Worm (Caenorhabditis elegans) whole organism, L4 larva: ENCODE results near the gene syg-1.

ENCODE experiments used
- D1046.2 ChIP-seq: fragments of 200-800 bp; sonication (Bioruptor generic); IDR thresholded peaks from 2 replicates; pipeline ENCODE4 v1.3.6; 2022; ENCODE audit warnings: missing genetic modification characterization, missing compliant biosample characterization
- F26F4.8 ChIP-seq: fragments of 200-800 bp; sonication (Bioruptor generic); conservative IDR thresholded peaks from 2 replicates; pipeline ENCODE4 v1.3.6; 2022; ENCODE audit warnings: missing genetic modification characterization, missing compliant biosample characterization
- T26A8.4 ChIP-seq: fragments of 200-800 bp; sonication (Bioruptor generic); IDR thresholded peaks from 2 replicates; pipeline ENCODE4 v1.3.6; 2022; ENCODE audit warnings: missing genetic modification characterization, missing compliant biosample characterization
- Y105C5A.15 ChIP-seq: fragments of 200-800 bp; sonication (Bioruptor generic); IDR thresholded peaks from 2 replicates; pipeline ENCODE4 v1.3.6; 2022; ENCODE audit warnings: missing genetic modification characterization, missing compliant biosample characterization
- Y5F2A.4 ChIP-seq: fragments of 200-800 bp; sonication (Bioruptor generic); optimal IDR thresholded peaks from 2 replicates; lab custom pipeline; 2018; ENCODE audit warnings: mild to moderate bottlenecking, missing genetic modification characterization, missing compliant biosample characterization
- ZK337.2 ChIP-seq: fragments of 200-800 bp; sonication (Bioruptor generic); IDR thresholded peaks from 2 replicates; pipeline ENCODE4 v1.3.6; 2022; ENCODE audit warnings: missing genetic modification reagents, missing genetic modification characterization, missing compliant biosample characterization
- aha-1 ChIP-seq: fragments of 150-350 bp; peaks from one replicate; lab custom pipeline; 2014; ENCODE audit warnings: missing biosample characterization, missing genetic modification characterization
- aly-2 ChIP-seq: sonication (generic microtip); optimal IDR thresholded peaks from 2 replicates; lab custom pipeline; 2018; ENCODE audit warnings: missing biosample characterization, missing genetic modification characterization
- arid-1 ChIP-seq: fragments of 200-800 bp; sonication (Bioruptor generic); conservative IDR thresholded peaks from 2 replicates; pipeline ENCODE4 v1.3.6; 2022; ENCODE audit warnings: missing genetic modification reagents, missing genetic modification characterization, missing compliant biosample characterization
- ceh-20 ChIP-seq: fragments of 200-800 bp; sonication (Bioruptor generic); IDR thresholded peaks from 2 replicates; pipeline ENCODE4 v1.3.6; 2022; ENCODE audit warnings: missing genetic modification reagents, missing genetic modification characterization, missing compliant biosample characterization
- ceh-28 ChIP-seq: fragments of 150-350 bp; optimal IDR thresholded peaks from 2 replicates; lab custom pipeline; 2014; ENCODE audit warnings: missing biosample characterization, missing genetic modification reagents, missing genetic modification characterization
- ceh-44 ChIP-seq: fragments of 200-800 bp; sonication (Bioruptor generic); IDR thresholded peaks from 2 replicates; pipeline ENCODE4 v1.3.6; 2022; ENCODE audit warnings: missing genetic modification reagents, missing genetic modification characterization, missing compliant biosample characterization
- ceh-62 ChIP-seq: sonication (generic microtip); optimal IDR thresholded peaks from 2 replicates; lab custom pipeline; 2017; ENCODE audit warnings: missing biosample characterization, missing genetic modification characterization
- ces-1 ChIP-seq: fragments of 150-350 bp; sonication (generic microtip); optimal IDR thresholded peaks from 4 replicates; lab custom pipeline; 2014; ENCODE audit warnings: missing biosample characterization, missing genetic modification reagents, missing genetic modification characterization
- dmd-8 ChIP-seq: fragments of 200-800 bp; sonication (Bioruptor generic); IDR thresholded peaks from 2 replicates; pipeline ENCODE4 v1.3.6; 2022; ENCODE audit warnings: missing genetic modification characterization, missing compliant biosample characterization
- dpl-1 ChIP-seq: fragments of 150-350 bp; optimal IDR thresholded peaks from 2 replicates; lab custom pipeline; 2014; ENCODE audit warnings: missing biosample characterization, missing genetic modification reagents, missing genetic modification characterization
- duxl-1 ChIP-seq: sonication (generic microtip); optimal IDR thresholded peaks from 2 replicates; lab custom pipeline; 2016; ENCODE audit warnings: mild to moderate bottlenecking, missing genetic modification characterization, moderate library complexity, missing compliant biosample characterization; ENCODE audit not compliant: poor library complexity
- fkh-10 ChIP-seq: fragments of 150-350 bp; optimal IDR thresholded peaks from 2 replicates; lab custom pipeline; 2014; ENCODE audit warnings: missing biosample characterization, missing genetic modification reagents, missing genetic modification characterization
- hif-1 ChIP-seq, 2 experiments: sonication (generic microtip); optimal IDR thresholded peaks; 2 replicates each; lab custom pipeline; 2016 to 2017; ENCODE audit warnings: missing compliant biosample characterization in 2 of 2, missing genetic modification characterization in 2 of 2, missing genetic modification reagents in 2 of 2, missing genotype in 2 of 2, mild to moderate bottlenecking in 1 of 2
- lim-7 ChIP-seq: fragments of 200-800 bp; sonication (Bioruptor generic); IDR thresholded peaks from 2 replicates; pipeline ENCODE4 v1.3.6; 2022; ENCODE audit warnings: missing genetic modification characterization, missing compliant biosample characterization
- lin-38 ChIP-seq: fragments of 200-800 bp; sonication (Bioruptor generic); IDR thresholded peaks from 2 replicates; pipeline ENCODE4 v1.3.6; 2022; ENCODE audit warnings: missing genetic modification reagents, missing genetic modification characterization, missing compliant biosample characterization
- lin-39 ChIP-seq: fragments of 150-350 bp; optimal IDR thresholded peaks from 2 replicates; lab custom pipeline; 2014; ENCODE audit warnings: missing biosample characterization, missing genetic modification reagents, missing genetic modification characterization
- lsy-2 ChIP-seq, 2 experiments: fragments of 150-350 bp in 1 of 2; sonication (generic microtip) in 1 of 2; optimal IDR thresholded peaks; 2 replicates each; lab custom pipeline; 2014 to 2017; ENCODE audit warnings: missing biosample characterization in 2 of 2, missing genetic modification characterization in 2 of 2
- mes-2 ChIP-seq: sonication (generic microtip); optimal IDR thresholded peaks from 2 replicates; lab custom pipeline; 2016; ENCODE audit warnings: missing genotype, mild to moderate bottlenecking, missing genetic modification characterization, missing compliant biosample characterization; ENCODE audit not compliant: poor library complexity, severe bottlenecking
- mxl-2 ChIP-seq: fragments of 200-800 bp; sonication (Bioruptor generic); conservative IDR thresholded peaks from 2 replicates; pipeline ENCODE4 v1.3.6; 2022; ENCODE audit warnings: missing genetic modification reagents, missing genetic modification characterization, missing compliant biosample characterization
- nhr-11 ChIP-seq: fragments of 150-350 bp; optimal IDR thresholded peaks from 2 replicates; lab custom pipeline; 2014; ENCODE audit warnings: missing biosample characterization, missing genetic modification characterization
- nhr-111 ChIP-seq: fragments of 200-800 bp; sonication (Bioruptor generic); optimal IDR thresholded peaks from 2 replicates; lab custom pipeline; 2018; ENCODE audit warnings: mild to moderate bottlenecking, missing genetic modification characterization, missing compliant biosample characterization
- nhr-25 ChIP-seq: sonication (generic microtip); optimal IDR thresholded peaks from 2 replicates; lab custom pipeline; 2017; ENCODE audit warnings: missing genetic modification characterization, mild to moderate bottlenecking, missing compliant biosample characterization, antibody characterized with exemption, moderate library complexity, borderline replicate concordance; ENCODE audit not compliant: insufficient read depth
- nhr-48 ChIP-seq: sonication (generic microtip); optimal IDR thresholded peaks from 2 replicates; lab custom pipeline; 2016; ENCODE audit warnings: mild to moderate bottlenecking, missing genetic modification characterization, missing compliant biosample characterization
- pha-4 ChIP-seq, 2 experiments: fragments of 150-350 bp in 1 of 2; fragments of 200-800 bp in 1 of 2; sonication (Bioruptor generic) in 1 of 2; IDR thresholded peaks in 1 of 2; optimal IDR thresholded peaks in 1 of 2; 2 replicates each; pipeline versions ENCODE4 v1.3.6 to Lab custom; 2014 to 2022; ENCODE audit warnings: missing genetic modification characterization in 2 of 2, missing genetic modification reagents in 2 of 2, missing biosample characterization in 1 of 2, missing compliant biosample characterization in 1 of 2
- php-3 ChIP-seq: fragments of 200-800 bp; sonication (Bioruptor generic); IDR thresholded peaks from 2 replicates; pipeline ENCODE4 v1.3.6; 2022; ENCODE audit warnings: missing genetic modification reagents, missing genetic modification characterization, missing compliant biosample characterization
- pqm-1 ChIP-seq: sonication (generic microtip); optimal IDR thresholded peaks from 2 replicates; lab custom pipeline; 2017; ENCODE audit warnings: missing biosample characterization, missing genetic modification characterization
- spr-3 ChIP-seq: fragments of 200-800 bp; sonication (Bioruptor generic); optimal IDR thresholded peaks from 2 replicates; lab custom pipeline; 2018; ENCODE audit warnings: mild to moderate bottlenecking, missing genetic modification characterization, missing compliant biosample characterization
- tag-97 ChIP-seq: fragments of 200-800 bp; sonication (Bioruptor generic); IDR thresholded peaks from 2 replicates; pipeline ENCODE4 v1.3.6; 2022; ENCODE audit warnings: missing genetic modification characterization, missing compliant biosample characterization
- unc-39 ChIP-seq: sonication (generic microtip); optimal IDR thresholded peaks from 2 replicates; lab custom pipeline; 2017; ENCODE audit warnings: missing biosample characterization, missing genetic modification characterization
- unc-62 ChIP-seq, 3 experiments: fragments of 150-350 bp in 1 of 3; sonication (generic microtip); optimal IDR thresholded peaks in 2 of 3; peaks in 1 of 3; 1 replicate in 1 of 3; 2 replicates in 2 of 3; lab custom pipeline; 2014 to 2017; ENCODE audit warnings: missing biosample characterization in 3 of 3, missing genetic modification characterization in 3 of 3, missing genetic modification reagents in 3 of 3, missing genotype in 1 of 3
- vab-7 ChIP-seq: fragments of 200-800 bp; sonication (Bioruptor generic); IDR thresholded peaks from 2 replicates; pipeline ENCODE4 v1.3.6; 2022; ENCODE audit warnings: missing genetic modification reagents, missing genetic modification characterization, missing compliant biosample characterization
- zag-1 ChIP-seq: fragments of 150-350 bp; optimal IDR thresholded peaks from 2 replicates; lab custom pipeline; 2014; ENCODE audit warnings: missing biosample characterization, missing genetic modification characterization
- zip-11 ChIP-seq: fragments of 200-800 bp; sonication (Bioruptor generic); IDR thresholded peaks from 2 replicates; pipeline ENCODE4 v1.3.6; 2022; ENCODE audit warnings: missing genetic modification characterization, missing compliant biosample characterization
- ztf-11 ChIP-seq: fragments of 150-350 bp; optimal IDR thresholded peaks from 2 replicates; lab custom pipeline; 2014; ENCODE audit warnings: missing biosample characterization, missing genetic modification characterization

Gene syg-1

ce11 chrX:2482622-2483021 lies 32.5 kb downstream of the syg-1 start, which contains the start of gene K02E10.6 (continued):
- TF ChIP-seq nhr-25 (tag; lab: Kevin White, UChicago) (no peak), php-3 (GFP tag; lab: Robert Waterston, UW) (no peak), mxl-2 (GFP tag; lab: Robert Waterston, UW) (no peak), D1046.2 (no peak), mes-2 (tag; lab: Kevin White, UChicago) (no peak), zip-11 (GFP tag; lab: Robert Waterston, UW) (no peak), duxl-1 (tag; lab: Kevin White, UChicago) (no peak), lsy-2 (tag; optimal IDR thresholded peaks at IDR 0.05; lab: Kevin White, UChicago) (no peak), hif-1 (tag; optimal IDR thresholded peaks at IDR 0.05; lab: Kevin White, UChicago) (no peak), aha-1 (tag; lab: Kevin White, UChicago) (peak; percentile 75), T26A8.4 (GFP tag; lab: Robert Waterston, UW) (no peak), tag-97 (no peak), Y105C5A.15 (no peak), lin-39 (tag; lab: Kevin White, UChicago) (no peak), ztf-11 (tag; lab: Kevin White, UChicago) (no peak), nhr-48 (tag; lab: Kevin White, UChicago) (no peak), ceh-28 (tag; lab: Kevin White, UChicago) (no peak), lim-7 (GFP tag; lab: Robert Waterston, UW) (no peak), arid-1 (GFP tag; lab: Robert Waterston, UW) (no peak), ces-1 (GFP tag; lab: Kevin White, UChicago) (no peak), ceh-20 (no peak), nhr-11 (tag; lab: Kevin White, UChicago) (no peak)
- TF ChIP-seq, all 104 proteins: peak for 9

ce11 chrX:2478823-2479222 lies 36.3 kb downstream of the syg-1 start, which contains the start of gene K02E10.5:
TSS of gene K02E10.5 (minus strand) at chrX:2478923.
- TF ChIP-seq nhr-111 (GFP tag; lab: Kevin White, UChicago) (no peak), ceh-62 (tag; lab: Kevin White, UChicago) (no peak), aha-1 (tag; lab: Kevin White, UChicago) (no peak), aly-2 (tag; lab: Kevin White, UChicago) (no peak), ceh-20 (no peak), unc-39 (tag; lab: Kevin White, UChicago) (no peak), unc-62 (GFP tag; optimal IDR thresholded peaks at IDR 0.05 in 1 of 2; lab: Kevin White, UChicago) (no peak), unc-62 (tag; optimal IDR thresholded peaks at IDR 0.05; lab: Kevin White, UChicago) (no peak), F26F4.8 (GFP tag; lab: Robert Waterston, UW) (no peak), vab-7 (GFP tag; lab: Robert Waterston, UW) (no peak), spr-3 (GFP tag; lab: Kevin White, UChicago) (no peak), zag-1 (tag; lab: Kevin White, UChicago) (no peak), ceh-44 (GFP tag; lab: Robert Waterston, UW) (no peak), pqm-1 (tag; lab: Kevin White, UChicago) (no peak), dpl-1 (GFP tag; lab: Kevin White, UChicago) (no peak), lin-38 (no peak), fkh-10 (no peak), dmd-8 (GFP tag; lab: Robert Waterston, UW) (no peak), pha-4 (GFP tag; IDR thresholded peaks at IDR 0.05; lab: Robert Waterston, UW) (no peak), pha-4 (tag; optimal IDR thresholded peaks at IDR 0.05; lab: Kevin White, UChicago) (no peak), Y5F2A.4 (no peak), ZK337.2 (GFP tag; lab: Robert Waterston, UW) (no peak)
